Fruit fly (Drosophila melanogaster) Kc167 (cell line): ENCODE results near the gene Doc3.

Experiments
- Myc ChIP-seq: fragments of >200 bp; optimal IDR thresholded peaks from 2 replicates; lab custom pipeline; 2017; ENCODE audit warnings: missing external identifiers
- ttk ChIP-seq: sonication (Bioruptor generic); optimal IDR thresholded peaks from 2 replicates; lab custom pipeline; 2017; ENCODE audit warnings: missing external identifiers

dm6 chr3L:9055870-9056807 is 51.1 kb downstream of the Doc3 start:
- TF ChIP-seq ttk (no peak), Myc (lab: Kevin White, UChicago) (no peak)
